Worm (Caenorhabditis elegans): ENCODE results near the gene B0244.9.
A peak's percentile ranks its signal among the peaks of the same experiment; 100 is the strongest.

Gene B0244.9

DNA sequence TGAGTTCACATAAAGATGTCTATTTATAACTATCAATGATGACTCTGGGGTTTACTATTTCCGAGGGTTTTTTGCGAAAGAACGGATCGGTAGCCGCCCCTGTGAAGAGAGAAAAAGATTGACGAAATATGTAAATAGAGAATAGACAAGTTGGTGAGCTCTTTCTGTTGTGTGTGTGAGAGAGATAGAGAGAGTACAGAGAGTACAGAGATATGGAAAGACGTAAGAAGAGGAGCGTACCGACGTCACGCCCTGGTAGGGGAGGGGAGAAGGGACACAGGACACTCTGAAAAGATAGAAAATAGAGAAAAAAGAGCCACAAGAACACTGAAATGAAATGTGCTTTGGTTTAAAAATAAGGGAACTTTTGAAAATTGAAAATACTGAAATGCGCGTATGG, 42.6 kb downstream of the B0244.9 start (continued):
- TF ChIP-seq C34B4.2 (tag; optimal IDR thresholded peaks at IDR 0.05) (no peak), lir-3 (tag; optimal IDR thresholded peaks at IDR 0.05; ENCODE audit: poor library complexity) (no peak), nhr-47 (tag; optimal IDR thresholded peaks at IDR 0.05) (peak; percentile 49), nhr-77 (tag; optimal IDR thresholded peaks at IDR 0.05) (peak; percentile 47), tlp-1 (tag; optimal IDR thresholded peaks at IDR 0.05) (no peak), elt-2 (tag; optimal IDR thresholded peaks at IDR 0.05) (no peak), ceh-82 (tag; optimal IDR thresholded peaks at IDR 0.05) (peak in 2 of 3 experiments; percentile 47 to 64), hlh-4 (tag; optimal IDR thresholded peaks at IDR 0.05) (no peak), grh-1 (GFP tag; IDR thresholded peaks at IDR 0.05) (no peak), dsc-1 (tag; optimal IDR thresholded peaks at IDR 0.05) (no peak), swsn-7 (tag; optimal IDR thresholded peaks at IDR 0.05) (peak; percentile 47), C16A3.4 (tag; optimal IDR thresholded peaks at IDR 0.05) (peak; percentile 12), nhr-84 (tag; optimal IDR thresholded peaks at IDR 0.05) (no peak), vab-15 (tag; optimal IDR thresholded peaks at IDR 0.05) (no peak), mef-2 (tag; optimal IDR thresholded peaks at IDR 0.05) (no peak), unc-30 (tag; optimal IDR thresholded peaks at IDR 0.05) (no peak), jun-1 (tag; optimal IDR thresholded peaks at IDR 0.05) (no peak), ceh-63 (GFP tag; optimal IDR thresholded peaks at IDR 0.05) (no peak), efl-3 (GFP tag; optimal IDR thresholded peaks at IDR 0.05) (no peak), lin-35 (GFP tag; optimal IDR thresholded peaks at IDR 0.05) (peak in 1 of 2 experiments; percentile 54), lsy-2 (tag; optimal IDR thresholded peaks at IDR 0.05) (peak; percentile 22 to 67), ets-5 (GFP tag; IDR thresholded peaks at IDR 0.05) (no peak), snpc-4 (tag; optimal IDR thresholded peaks at IDR 0.05) (peak; percentile 1), aha-1 (tag; optimal IDR thresholded peaks at IDR 0.05) (no peak), mdl-1 (tag; optimal IDR thresholded peaks at IDR 0.05) (peak in 1 of 2 experiments; percentile 19), efl-1 (optimal IDR thresholded peaks at IDR 0.05) (peak; percentile 29 to 30), efl-1 (GFP tag; optimal IDR thresholded peaks at IDR 0.05 in 1 of 2) (no peak), mab-9 (GFP tag; IDR thresholded peaks at IDR 0.05) (no peak), snu-23 (GFP tag; optimal IDR thresholded peaks at IDR 0.05) (peak; percentile 55), skn-1 (tag; optimal IDR thresholded peaks at IDR 0.05) (peak; percentile 35), zip-4 (GFP tag; optimal IDR thresholded peaks at IDR 0.05) (no peak), sox-4 (tag; optimal IDR thresholded peaks at IDR 0.05) (no peak), ceh-8 (GFP tag; optimal IDR thresholded peaks at IDR 0.05) (no peak), fkh-8 (tag; optimal IDR thresholded peaks at IDR 0.05) (peak; percentile 41), lin-13 (GFP tag; optimal IDR thresholded peaks at IDR 0.05) (no peak), ama-1 (optimal IDR thresholded peaks at IDR 0.05) (no peak), xbp-1 (tag; optimal IDR thresholded peaks at IDR 0.05) (peak; percentile 13), nhr-85 (tag) (no peak), aly-2 (tag; optimal IDR thresholded peaks at IDR 0.05) (no peak)

DNA sequence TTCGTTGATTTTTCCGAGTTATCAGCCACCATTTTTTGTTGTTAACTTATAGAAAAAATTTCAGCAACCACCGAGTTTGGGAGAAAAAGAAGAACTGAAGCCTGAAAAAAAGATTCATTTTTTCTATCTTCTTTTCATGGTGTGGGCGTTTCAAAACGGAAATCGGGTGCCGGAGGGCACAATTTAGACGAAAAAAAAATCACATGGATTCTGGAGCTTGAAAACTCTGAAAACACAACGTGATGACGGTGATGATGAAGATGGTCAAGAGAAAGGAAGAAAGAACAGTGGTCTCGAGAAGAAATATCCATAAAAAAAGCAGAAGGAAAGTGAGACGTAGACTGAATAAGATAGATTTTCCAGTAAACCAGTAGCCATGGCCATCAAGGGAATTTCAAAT, 46.8 kb downstream of the B0244.9 start, which contains the start of gene rcan-1:
rcan-1 (minus strand) TSS at position 101 of the 400 bp plus-strand sequence.
- TF ChIP-seq zag-1 (tag; optimal IDR thresholded peaks at IDR 0.05) (no peak), pax-3 (tag; optimal IDR thresholded peaks at IDR 0.05) (no peak), unc-62 (GFP tag; optimal IDR thresholded peaks at IDR 0.05) (no peak), nhr-85 (tag) (no peak), fkh-8 (tag; optimal IDR thresholded peaks at IDR 0.05) (no peak), fkh-4 (tag; optimal IDR thresholded peaks at IDR 0.05; ENCODE audit: borderline replicate concordance) (no peak), F16B12.6 (tag; optimal IDR thresholded peaks at IDR 0.05) (no peak)
